Worm (Caenorhabditis elegans) whole organism, L1 larva: ENCODE data around the gene F12E12.2.

Source experiments
- nhr-76 ChIP-seq: sonication (generic microtip); optimal IDR thresholded peaks from 2 replicates; lab custom pipeline; 2017; ENCODE audit warnings: missing biosample characterization, missing genetic modification characterization
- unc-130 ChIP-seq: fragments of 150-350 bp; optimal IDR thresholded peaks from 2 replicates; lab custom pipeline; 2017; ENCODE audit warnings: missing biosample characterization, missing genetic modification characterization, inconsistent platforms

DNA sequence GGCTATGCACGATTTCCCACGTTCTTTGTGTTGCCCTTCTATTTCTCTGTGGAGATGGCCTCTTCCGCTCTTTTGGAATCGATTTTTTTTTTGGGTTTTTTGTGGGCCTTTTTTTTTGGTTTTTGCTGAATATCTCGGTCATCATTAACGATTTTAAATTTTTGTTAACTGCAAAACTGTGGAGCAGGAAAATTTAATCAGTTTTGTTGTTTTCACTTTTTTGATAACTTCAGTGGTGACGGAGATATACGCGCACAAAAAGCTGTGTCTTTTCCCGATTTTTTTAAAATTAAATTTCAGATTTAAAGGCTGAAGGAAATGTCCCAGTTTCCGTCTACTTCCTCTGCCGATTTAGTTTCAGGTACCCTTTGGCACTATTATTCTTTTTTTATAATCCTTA is 45.5 kb downstream of the F12E12.2 start, which contains the start of gene T24E12.1:
- TF ChIP-seq unc-130 (tag; lab: Kevin White, UChicago) (no peak), nhr-76 (tag; lab: Kevin White, UChicago) (no peak)
